Fruit fly (Drosophila melanogaster): ENCODE data around the gene dac.

Gene dac

DNA sequence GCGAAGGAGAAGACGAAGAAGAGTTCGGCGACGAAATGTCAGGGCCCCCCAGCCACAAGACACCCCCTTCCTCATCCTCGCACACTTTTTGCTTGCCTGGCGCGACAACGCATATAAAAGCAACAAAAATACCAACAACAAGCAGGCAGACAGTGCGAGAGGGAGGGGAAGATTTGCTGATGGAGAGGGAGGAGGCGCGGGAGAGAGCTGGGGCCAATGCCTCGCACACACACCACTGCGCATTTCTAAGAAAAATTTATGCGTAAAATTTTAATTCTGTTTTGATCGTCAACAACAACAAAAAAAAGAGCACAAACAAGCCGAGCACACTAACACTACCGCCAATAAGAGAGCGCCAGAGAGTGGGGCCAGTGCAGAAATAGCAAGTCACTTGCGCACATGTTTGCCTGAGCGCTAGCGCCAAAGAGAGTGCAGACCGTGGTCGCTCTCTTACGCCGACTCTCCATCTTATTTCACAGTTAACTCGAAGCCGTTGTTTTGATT is 40.3 kb upstream of the dac start (continued):
- TF ChIP-seq lov (optimal IDR thresholded peaks at IDR 0.05) (no peak), lov (GFP tag; IDR thresholded peaks at IDR 0.05) (no peak), sqz (GFP tag; optimal IDR thresholded peaks at IDR 0.05) (peak; percentile 79), dmrt99B (tag; optimal IDR thresholded peaks at IDR 0.05) (peak; percentile 15), CG10462 (GFP tag; optimal IDR thresholded peaks at IDR 0.05) (no peak), kni (GFP tag; optimal IDR thresholded peaks at IDR 0.05) (peak; percentile 93), CG18262 (tag; optimal IDR thresholded peaks at IDR 0.05) (no peak), CG8944 (GFP tag; optimal IDR thresholded peaks at IDR 0.05) (no peak), CG9437 (GFP tag; optimal IDR thresholded peaks at IDR 0.05) (no peak), CG16779 (GFP tag; IDR thresholded peaks at IDR 0.05) (no peak), exex (tag; optimal IDR thresholded peaks at IDR 0.05) (peak; percentile 68), Six4 (GFP tag; optimal IDR thresholded peaks at IDR 0.05) (no peak), salm (tag; optimal IDR thresholded peaks at IDR 0.05) (peak; percentile 11), lmd (GFP tag; IDR thresholded peaks at IDR 0.05) (0 out of 2 replicates have a peak, but pooled peaks have one; percentile 10), slp2 (GFP tag; optimal IDR thresholded peaks at IDR 0.05) (no peak), ems (GFP tag; optimal IDR thresholded peaks at IDR 0.05) (no peak), amos (GFP tag; IDR thresholded peaks at IDR 0.05; ENCODE audit: partially characterized antibody) (no peak; the same call in 1 of the 2 replicates), wor (GFP tag; IDR thresholded peaks at IDR 0.05) (no peak), CG4707 (GFP tag; optimal IDR thresholded peaks at IDR 0.05) (no peak), CG10209 (GFP tag; optimal IDR thresholded peaks at IDR 0.05) (no peak), CG10565 (GFP tag; optimal IDR thresholded peaks at IDR 0.05) (no peak), CG7928 (GFP tag; optimal IDR thresholded peaks at IDR 0.05) (no peak), CG2875 (GFP tag; optimal IDR thresholded peaks at IDR 0.05) (peak; percentile 38), chn (GFP tag; optimal IDR thresholded peaks at IDR 0.05) (no peak), Ets97D (GFP tag; optimal IDR thresholded peaks at IDR 0.05) (no peak), br (optimal IDR thresholded peaks at IDR 0.05) (no peak), CG30403 (GFP tag; optimal IDR thresholded peaks at IDR 0.05) (no peak), Hand (GFP tag; optimal IDR thresholded peaks at IDR 0.05) (peak; percentile 58), run (tag; optimal IDR thresholded peaks at IDR 0.05) (no peak), Lhr (GFP tag; optimal IDR thresholded peaks at IDR 0.05) (no peak), fd3F (GFP tag; optimal IDR thresholded peaks at IDR 0.05) (no peak), crc (GFP tag; optimal IDR thresholded peaks at IDR 0.05) (no peak), CG13424 (tag; optimal IDR thresholded peaks at IDR 0.05) (no peak), CG10147 (GFP tag; optimal IDR thresholded peaks at IDR 0.05) (no peak), Antp (GFP tag; optimal IDR thresholded peaks at IDR 0.05) (no peak), Sry-δ (GFP tag; optimal IDR thresholded peaks at IDR 0.05) (no peak), CG1603 (tag; optimal IDR thresholded peaks at IDR 0.05) (peak; percentile 14), Dad (GFP tag; optimal IDR thresholded peaks at IDR 0.05) (no peak), CG6175 (GFP tag; IDR thresholded peaks at IDR 0.05) (peak; percentile 45; the same call in 1 of the 3 replicates), mld (GFP tag; IDR thresholded peaks at IDR 0.05; ENCODE audit: partially characterized antibody) (no peak), D19B (GFP tag; optimal IDR thresholded peaks at IDR 0.05) (no peak), btn (GFP tag; optimal IDR thresholded peaks at IDR 0.05) (no peak), tll (GFP tag; optimal IDR thresholded peaks at IDR 0.05) (no peak), sna (GFP tag; IDR thresholded peaks at IDR 0.05; ENCODE audit: partially characterized antibody) (0 out of 2 replicates have a peak, but pooled peaks have one; percentile 31), dan (GFP tag; IDR thresholded peaks at IDR 0.05) (no peak), Lim3 (GFP tag; IDR thresholded peaks at IDR 0.05) (no peak), NK7.1 (GFP tag; optimal IDR thresholded peaks at IDR 0.05) (no peak), Dll (GFP tag; IDR thresholded peaks at IDR 0.05; ENCODE audit: partially characterized antibody) (no peak; the same call in 3 of the 4 replicates), usp (GFP tag; optimal IDR thresholded peaks at IDR 0.05) (no peak), CG11398 (GFP tag; optimal IDR thresholded peaks at IDR 0.05) (no peak), CG3065 (GFP tag; optimal IDR thresholded peaks at IDR 0.05) (no peak)

Data from whole organism, embryonic.